Fruit fly (Drosophila melanogaster) whole organism, larva: ENCODE measurements around the gene CG46310.

ENCODE experiments used
- noc ChIP-seq: fragments of 200-800 bp; sonication (Bioruptor generic); optimal IDR thresholded peaks from 3 replicates; lab custom pipeline; 2019; ENCODE audit warnings: missing biosample characterization, mild to moderate bottlenecking, missing genetic modification characterization, moderate library complexity

The CG46310 gene

dm6 chr3R:23167507-23168324 is 6.0 kb upstream of the CG46310 start, which contains the start of gene Irk1:
Gene Irk1, plus strand, starts transcription at chr3R:23168317.
- TF ChIP-seq noc (tag; lab: Kevin White, UChicago) = peak; percentile 17

DNA sequence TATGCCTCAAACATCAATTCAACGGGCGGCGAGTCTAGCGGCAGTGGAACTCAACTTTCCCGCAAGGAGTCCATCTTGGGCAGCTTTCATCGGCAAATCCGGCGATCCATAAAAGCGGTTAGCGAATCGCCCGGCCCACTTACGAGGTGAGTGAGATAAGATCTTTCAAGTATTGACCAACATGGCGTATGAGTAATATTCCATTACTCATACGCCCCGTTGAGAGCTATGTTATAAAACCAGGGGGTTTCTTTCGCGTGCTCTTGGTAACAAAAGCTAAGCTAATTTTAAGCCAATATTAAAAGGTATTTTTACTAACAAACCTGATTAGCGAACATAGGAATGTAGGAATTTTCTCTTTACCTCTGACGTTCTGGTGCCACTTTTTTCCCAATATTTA is 3.3 kb upstream of the CG46310 start:
- TF ChIP-seq noc (tag; lab: Kevin White, UChicago) = no peak

- peak; percentile 42 for TF ChIP-seq noc (tag; lab: Kevin White, UChicago)
Observed at dm6 chr3R:23171867-23172266, 1.8 kb upstream of the CG46310 start.

DNA sequence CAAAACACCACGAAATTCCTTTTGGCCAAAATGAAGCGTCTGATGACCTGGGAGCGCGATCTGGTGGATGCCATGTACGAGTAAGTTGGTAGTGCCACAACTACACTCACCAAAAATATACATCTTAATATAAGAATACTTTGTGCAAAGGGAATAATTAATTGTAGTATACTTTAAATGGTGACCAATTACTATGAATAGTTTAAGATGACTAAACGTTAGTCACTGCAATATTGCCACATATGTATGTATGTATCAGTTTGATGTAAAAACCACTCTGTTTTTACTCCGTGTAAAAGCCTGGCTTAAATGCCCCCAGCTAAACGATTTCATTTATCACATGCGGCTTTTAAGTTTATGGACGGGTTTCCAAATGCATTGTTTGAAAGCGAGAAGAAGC is 1.1 kb downstream of the CG46310 start:
- TF ChIP-seq noc (tag; lab: Kevin White, UChicago) = no peak

DNA sequence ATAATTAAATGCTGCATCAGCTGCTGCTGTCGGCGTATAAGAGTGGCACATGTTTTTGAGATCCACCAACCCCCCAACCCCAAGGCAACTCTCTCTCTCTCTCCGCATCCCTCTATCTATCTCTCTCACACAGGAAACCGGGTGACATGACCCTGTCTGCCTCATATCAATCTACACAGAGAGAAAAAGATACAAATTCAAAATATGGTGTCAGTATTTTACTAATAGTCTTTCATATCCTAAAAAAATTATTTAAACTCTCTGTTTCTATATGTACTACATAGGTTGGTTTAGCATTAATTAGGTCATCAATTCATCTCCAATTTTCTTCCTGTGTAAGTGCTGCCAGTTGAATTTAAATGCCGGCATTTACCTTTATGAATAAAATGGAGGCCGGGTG is 1.7 kb downstream of the CG46310 start:
- TF ChIP-seq noc (tag; lab: Kevin White, UChicago) = peak; percentile 76

DNA sequence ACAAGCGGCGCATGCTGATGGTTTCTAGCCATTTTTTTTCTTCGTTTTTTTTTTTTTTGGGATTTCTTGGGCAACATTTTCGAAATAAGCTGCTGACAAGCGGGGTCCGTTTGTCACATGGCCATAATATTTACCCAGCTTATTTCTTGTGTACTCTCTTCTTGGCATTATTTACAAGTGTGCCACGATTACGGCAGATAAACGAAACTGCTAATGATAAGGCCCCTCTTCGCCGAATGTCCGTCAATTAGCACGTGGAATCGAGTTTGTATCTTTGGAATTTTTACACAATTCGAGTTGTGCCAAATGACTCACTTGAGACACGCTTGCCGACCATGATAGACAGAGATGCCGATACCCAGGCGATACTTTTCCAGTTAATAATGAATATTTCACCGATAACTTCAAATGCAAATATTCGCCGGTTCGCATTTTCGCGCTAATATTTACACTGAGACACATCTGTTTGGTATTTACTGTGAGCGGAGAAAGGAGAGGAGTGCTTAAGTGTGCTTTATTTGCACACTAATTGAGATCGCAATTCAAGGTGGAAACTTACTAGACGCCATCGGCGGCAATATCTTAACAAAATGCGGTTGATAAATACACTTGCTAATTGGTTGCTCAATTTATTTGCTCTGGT is 2.9 kb downstream of the CG46310 start:
- peak; percentile 87 for TF ChIP-seq noc (tag; lab: Kevin White, UChicago)

DNA sequence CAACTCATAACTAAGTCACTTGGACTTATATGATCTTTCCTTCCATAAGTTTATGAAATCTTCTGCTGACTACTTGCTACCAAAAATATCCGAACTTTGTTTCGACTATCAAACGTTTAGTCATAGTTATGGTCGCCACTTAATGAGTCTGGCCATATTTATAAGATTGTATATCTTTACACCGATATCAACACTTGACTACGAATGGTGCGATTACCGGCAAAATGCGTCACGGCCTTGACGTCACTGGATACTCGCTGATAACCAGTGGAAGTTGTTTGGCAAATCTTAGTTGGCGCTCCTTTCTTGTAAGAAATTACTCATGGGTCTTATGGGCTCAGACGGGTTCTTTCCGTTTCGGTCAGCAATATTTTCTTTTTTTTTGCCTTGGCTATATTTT is 3.8 kb downstream of the CG46310 start:
- TF ChIP-seq noc (tag; lab: Kevin White, UChicago) = no peak

DNA sequence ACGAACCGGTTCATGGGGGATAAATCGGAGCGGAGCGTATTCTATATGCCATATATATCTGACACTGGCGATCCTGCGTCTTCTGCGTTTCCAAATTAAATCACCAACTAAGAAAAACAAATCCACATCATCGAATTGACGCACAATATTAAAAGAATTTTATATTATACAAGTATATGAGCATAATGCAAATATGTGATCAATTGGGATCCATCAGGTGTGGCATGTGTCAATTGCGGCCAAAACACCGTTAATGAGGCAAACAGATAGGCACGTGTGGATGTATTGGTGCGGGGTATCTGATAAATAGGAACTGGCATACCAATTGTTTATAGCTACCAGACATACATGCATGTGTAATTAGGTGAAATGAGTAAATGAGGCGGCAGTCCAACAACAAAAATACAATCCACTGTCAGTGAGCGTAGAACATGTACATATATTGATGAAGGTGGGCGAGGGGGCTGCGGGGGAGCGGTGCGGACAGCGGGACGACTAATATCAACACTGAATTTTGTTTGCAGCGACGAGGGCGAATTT is 4.4 kb downstream of the CG46310 start:
- TF ChIP-seq noc (tag; lab: Kevin White, UChicago) = peak; percentile 56

DNA sequence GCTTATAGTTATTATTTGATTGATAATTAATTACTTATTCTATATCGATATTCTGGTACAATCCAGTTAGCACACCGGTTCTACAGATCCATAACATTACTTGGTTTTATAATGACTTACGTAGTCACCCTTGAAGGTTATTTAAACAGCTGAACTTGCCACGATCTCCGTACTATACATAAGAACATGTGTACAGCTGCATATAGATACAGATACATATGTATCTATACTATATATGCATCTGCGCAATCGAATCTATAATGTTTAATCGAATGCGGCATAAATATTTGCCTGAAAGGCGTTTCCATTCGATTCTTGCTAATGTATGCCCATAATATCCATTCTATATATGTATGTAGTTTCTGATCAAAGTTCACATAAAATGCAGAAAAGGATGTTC is 5.7 kb downstream of the CG46310 start:
- TF ChIP-seq noc (tag; lab: Kevin White, UChicago) = no peak

DNA sequence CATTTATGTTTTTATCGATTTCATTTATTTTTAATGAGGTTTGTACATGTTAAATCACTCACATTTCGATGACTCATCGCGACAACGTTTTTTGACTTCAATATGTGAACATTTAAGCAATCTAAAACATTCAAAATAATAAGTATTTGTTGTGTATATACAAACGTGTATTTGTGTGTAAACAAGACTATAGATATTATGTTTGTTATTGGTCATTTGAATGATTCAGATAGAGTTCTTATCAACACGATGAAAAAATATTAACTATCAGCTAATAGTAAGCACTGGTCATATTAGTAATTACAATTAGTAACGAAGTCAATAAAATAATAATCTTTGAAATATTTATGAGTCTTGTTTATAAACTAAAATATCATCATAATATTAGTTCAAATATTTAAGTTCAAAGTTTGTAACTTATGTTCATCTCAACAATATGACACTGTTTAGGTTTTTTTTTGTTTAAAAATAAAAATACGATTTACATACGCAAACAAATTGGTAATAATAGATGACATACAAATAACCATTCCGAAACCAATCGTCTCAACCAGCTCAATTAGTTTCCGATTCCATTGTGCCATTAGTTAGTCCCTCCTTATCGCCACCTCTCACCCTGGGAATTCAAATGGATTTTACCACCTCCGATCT is 7.4 kb downstream of the CG46310 start:
- TF ChIP-seq noc (tag; lab: Kevin White, UChicago) = peak; percentile 86

- no peak for TF ChIP-seq noc (tag; lab: Kevin White, UChicago)
Observed at dm6 chr3R:23181714-23182337, 8.2 kb downstream of the CG46310 start.

- TF ChIP-seq noc (tag; lab: Kevin White, UChicago) = peak; percentile 86
Observed at dm6 chr3R:23189143-23189957, 15.7 kb downstream of the CG46310 start.

- peak; percentile 91 for TF ChIP-seq noc (tag; lab: Kevin White, UChicago)
Observed at dm6 chr3R:23189958-23190900, 16.6 kb downstream of the CG46310 start.
